Fruit fly (Drosophila melanogaster) whole organism, embryonic: Measurements from ENCODE around the gene Ugt305A1.
A peak's percentile ranks its signal among the peaks of the same experiment; 100 is the strongest.

Source experiments
- CG10431 ChIP-seq: fragments of 200-800 bp; sonication (Bioruptor generic); optimal IDR thresholded peaks from 3 replicates; lab custom pipeline; 2018; ENCODE audit warnings: missing biosample characterization, mild to moderate bottlenecking, missing genetic modification characterization
- CG10543 ChIP-seq: fragments of 200-800 bp; sonication (Bioruptor generic); optimal IDR thresholded peaks from 3 replicates; lab custom pipeline; 2017; ENCODE audit warnings: missing biosample characterization, mild to moderate bottlenecking, missing genetic modification characterization, moderate library complexity
- CG10565 ChIP-seq: fragments of 200-800 bp; sonication (Bioruptor generic); optimal IDR thresholded peaks from 3 replicates; lab custom pipeline; 2016; ENCODE audit warnings: missing biosample characterization, mild to moderate bottlenecking, missing genetic modification characterization
- CG11398 ChIP-seq: fragments of 200-800 bp; sonication (Bioruptor generic); optimal IDR thresholded peaks from 2 replicates; lab custom pipeline; 2016; ENCODE audit warnings: missing biosample characterization, missing genetic modification characterization
- CG12769 ChIP-seq: fragments of 200-800 bp; sonication (Bioruptor generic); optimal IDR thresholded peaks from 2 replicates; lab custom pipeline; 2019; ENCODE audit warnings: missing biosample characterization, mild to moderate bottlenecking, missing genetic modification characterization, moderate library complexity
- CG14667 ChIP-seq: fragments of 200-800 bp; sonication (Bioruptor generic); IDR thresholded peaks from 2 replicates; pipeline ENCODE4 v1.3.6; 2022; ENCODE audit warnings: missing biosample characterization, missing genetic modification characterization
- CG14860 ChIP-seq: fragments of 200-800 bp; sonication (Bioruptor generic); IDR thresholded peaks from 3 replicates; pipeline ENCODE4 v1.3.6; 2022; ENCODE audit warnings: missing biosample characterization, missing genetic modification characterization; ENCODE audit not compliant: partially characterized antibody
- CG15479 ChIP-seq: fragments of 200-800 bp; sonication (Bioruptor generic); optimal IDR thresholded peaks from 3 replicates; lab custom pipeline; 2019; ENCODE audit warnings: missing biosample characterization, mild to moderate bottlenecking, missing genetic modification characterization, moderate library complexity
- CG15601 ChIP-seq: fragments of 200-800 bp; sonication (Bioruptor generic); optimal IDR thresholded peaks from 3 replicates; lab custom pipeline; 2019; ENCODE audit warnings: missing biosample characterization, mild to moderate bottlenecking, missing genetic modification characterization, moderate library complexity
- CG18476 ChIP-seq: fragments of 200-800 bp; sonication (Bioruptor generic); optimal IDR thresholded peaks from 2 replicates; lab custom pipeline; 2016; ENCODE audit warnings: missing biosample characterization, mild to moderate bottlenecking, missing genetic modification characterization
- CG3163 ChIP-seq: fragments of 200-800 bp; sonication (Bioruptor generic); optimal IDR thresholded peaks from 3 replicates; lab custom pipeline; 2016; ENCODE audit warnings: missing biosample characterization, missing genetic modification characterization
- CG32772 ChIP-seq: fragments of 200-800 bp; sonication (Bioruptor generic); IDR thresholded peaks from 2 replicates; pipeline ENCODE4 v1.3.6; 2022; ENCODE audit warnings: missing biosample characterization, missing genetic modification characterization
- CG3726 ChIP-seq: fragments of 200-800 bp; sonication (Bioruptor generic); IDR thresholded peaks from 3 replicates; pipeline ENCODE4, ENCODE4 v1.3.6; 2022; ENCODE audit warnings: missing biosample characterization, missing genetic modification characterization
- CG4820 ChIP-seq: fragments of 200-800 bp; sonication (Bioruptor generic); optimal IDR thresholded peaks from 3 replicates; lab custom pipeline; 2016; ENCODE audit warnings: missing biosample characterization, missing genetic modification characterization
- CG5180 ChIP-seq: fragments of 200-800 bp; sonication (Bioruptor generic); optimal IDR thresholded peaks from 3 replicates; lab custom pipeline; 2017; ENCODE audit warnings: missing biosample characterization, missing genetic modification characterization, mild to moderate bottlenecking, moderate library complexity, missing genetic modification reagents
- CG6813 ChIP-seq: fragments of 200-800 bp; sonication (Bioruptor generic); optimal IDR thresholded peaks from 2 replicates; lab custom pipeline; 2017; ENCODE audit warnings: missing biosample characterization, missing genetic modification characterization, mild to moderate bottlenecking, moderate library complexity, missing genetic modification reagents
- CG8290 ChIP-seq, 3 experiments: fragments of 200-800 bp; sonication (Bioruptor generic); optimal IDR thresholded peaks; 2 replicates each; lab custom pipeline; 2016 to 2019; ENCODE audit warnings: missing biosample characterization in 3 of 3, missing genetic modification characterization in 3 of 3, mild to moderate bottlenecking in 2 of 3, moderate library complexity in 1 of 3
- CTCF ChIP-seq: fragments of 200-800 bp; sonication (Bioruptor generic); optimal IDR thresholded peaks from 2 replicates; lab custom pipeline; 2017; ENCODE audit warnings: missing biosample characterization, mild to moderate bottlenecking, missing genetic modification characterization, moderate library complexity
- ERR ChIP-seq: fragments of 200-800 bp; sonication (Bioruptor generic); optimal IDR thresholded peaks from 2 replicates; lab custom pipeline; 2016; ENCODE audit warnings: missing biosample characterization, missing genetic modification characterization
- Eip74EF ChIP-seq, 2 experiments: fragments of 200-800 bp in 1 of 2; fragments of >200 bp in 1 of 2; sonication (Bioruptor generic) in 1 of 2; optimal IDR thresholded peaks; 2 replicates each; lab custom pipeline; 2017 to 2019; ENCODE audit warnings: missing biosample characterization in 2 of 2, missing genetic modification characterization in 2 of 2, mild to moderate bottlenecking in 1 of 2, moderate library complexity in 1 of 2
- Elba2 ChIP-seq: fragments of 200-800 bp; sonication (Bioruptor generic); optimal IDR thresholded peaks from 3 replicates; lab custom pipeline; 2016; ENCODE audit warnings: missing biosample characterization, missing genetic modification characterization
- H2.0 ChIP-seq: fragments of 200-800 bp; sonication (Bioruptor generic); IDR thresholded peaks from 2 replicates; pipeline ENCODE4 v1.3.6; 2022; ENCODE audit warnings: missing biosample characterization, missing genetic modification characterization
- Max ChIP-seq: fragments of 200-800 bp; sonication (Bioruptor generic); optimal IDR thresholded peaks from 2 replicates; lab custom pipeline; 2016; ENCODE audit warnings: missing biosample characterization, mild to moderate bottlenecking, missing genetic modification characterization
- Med ChIP-seq: fragments of 200-800 bp; sonication (Bioruptor generic); peaks from one replicate; lab custom pipeline; 2016; ENCODE audit warnings: missing biosample characterization, missing genetic modification characterization, mild to moderate bottlenecking, inconsistent platforms, moderate library complexity
- Mrtf ChIP-seq: fragments of 200-800 bp; sonication (Bioruptor generic); IDR thresholded peaks from 3 replicates; pipeline ENCODE4 v1.3.6; 2022; ENCODE audit warnings: missing biosample characterization, missing genetic modification characterization
- Opbp ChIP-seq: fragments of 200-800 bp; sonication (Bioruptor generic); IDR thresholded peaks from 3 replicates; pipeline ENCODE4 v1.3.6; 2022; ENCODE audit warnings: missing biosample characterization, missing genetic modification characterization; ENCODE audit not compliant: partially characterized antibody
- PHDP ChIP-seq: fragments of 200-800 bp; sonication (Bioruptor generic); optimal IDR thresholded peaks from 3 replicates; lab custom pipeline; 2018; ENCODE audit warnings: missing biosample characterization, mild to moderate bottlenecking, missing genetic modification characterization, moderate library complexity
- TFAM ChIP-seq: fragments of 200-800 bp; sonication (Bioruptor generic); optimal IDR thresholded peaks from 2 replicates; lab custom pipeline; 2017; ENCODE audit warnings: missing biosample characterization, missing genetic modification characterization, inconsistent platforms
- abd-A ChIP-seq: fragments of 200-800 bp; sonication (Bioruptor generic); optimal IDR thresholded peaks from 3 replicates; lab custom pipeline; 2019; ENCODE audit warnings: missing biosample characterization, mild to moderate bottlenecking, missing genetic modification characterization, moderate library complexity
- bsh ChIP-seq, 2 experiments: fragments of 200-800 bp; sonication (Bioruptor generic); optimal IDR thresholded peaks; 2 replicates each; lab custom pipeline; 2017 to 2018; ENCODE audit warnings: mild to moderate bottlenecking in 2 of 2, missing biosample characterization in 2 of 2, missing genetic modification characterization in 2 of 2, moderate library complexity in 1 of 2
- crol ChIP-seq: fragments of 200-800 bp; sonication (Bioruptor generic); IDR thresholded peaks from 2 replicates; pipeline ENCODE4 v1.3.6; 2022; ENCODE audit warnings: missing biosample characterization, missing genetic modification characterization
- cwo ChIP-seq: fragments of 200-800 bp; sonication (Bioruptor generic); optimal IDR thresholded peaks from 3 replicates; lab custom pipeline; 2017; ENCODE audit warnings: missing biosample characterization, missing genetic modification characterization, mild to moderate bottlenecking, moderate library complexity, missing genetic modification reagents
- emc ChIP-seq: fragments of 200-800 bp; sonication (Bioruptor generic); optimal IDR thresholded peaks from 2 replicates; lab custom pipeline; 2016; ENCODE audit warnings: missing biosample characterization, missing genetic modification characterization
- gro ChIP-seq: fragments of 200-800 bp; sonication (Bioruptor generic); optimal IDR thresholded peaks from 2 replicates; lab custom pipeline; 2016; ENCODE audit warnings: missing biosample characterization, missing genetic modification characterization
- h ChIP-seq: fragments of >200 bp; optimal IDR thresholded peaks from 2 replicates; lab custom pipeline; 2017
- jigr1 ChIP-seq: fragments of 200-800 bp; sonication (Bioruptor generic); IDR thresholded peaks from 3 replicates; pipeline ENCODE4 v1.3.6; 2022; ENCODE audit warnings: missing biosample characterization, missing genetic modification characterization
- kni ChIP-seq: fragments of 200-800 bp; sonication (Bioruptor generic); optimal IDR thresholded peaks from 3 replicates; lab custom pipeline; 2017; ENCODE audit warnings: mild to moderate bottlenecking, missing biosample characterization, missing genetic modification reagents, missing genetic modification characterization
- mirr ChIP-seq: fragments of 200-800 bp; sonication (Bioruptor generic); optimal IDR thresholded peaks from 3 replicates; lab custom pipeline; 2018; ENCODE audit warnings: missing biosample characterization, mild to moderate bottlenecking, missing genetic modification characterization
- mld ChIP-seq: fragments of 200-800 bp; sonication (Bioruptor generic); IDR thresholded peaks from 3 replicates; pipeline ENCODE4 v1.3.6; 2022; ENCODE audit warnings: missing biosample characterization, missing genetic modification characterization; ENCODE audit not compliant: partially characterized antibody
- pnt ChIP-seq: fragments of 200-800 bp; sonication (Bioruptor generic); optimal IDR thresholded peaks from 3 replicates; lab custom pipeline; 2016; ENCODE audit warnings: missing biosample characterization, missing genetic modification characterization
- pum ChIP-seq: fragments of 200-800 bp; sonication (Bioruptor generic); optimal IDR thresholded peaks from 2 replicates; lab custom pipeline; 2016; ENCODE audit warnings: missing biosample characterization, missing genetic modification characterization
- salm ChIP-seq: fragments of 200-800 bp; sonication (Bioruptor generic); optimal IDR thresholded peaks from 2 replicates; lab custom pipeline; 2018; ENCODE audit warnings: missing biosample characterization, mild to moderate bottlenecking, missing genetic modification characterization
- sd ChIP-seq: fragments of 200-800 bp; sonication (Bioruptor generic); optimal IDR thresholded peaks from 3 replicates; lab custom pipeline; 2018; ENCODE audit warnings: missing biosample characterization, mild to moderate bottlenecking, missing genetic modification characterization, moderate library complexity
- sens ChIP-seq: fragments of 200-800 bp; sonication (Bioruptor generic); peaks from one replicate; lab custom pipeline; 2016; ENCODE audit warnings: missing biosample characterization, missing genetic modification characterization
- stwl ChIP-seq: fragments of 200-800 bp; sonication (Bioruptor generic); optimal IDR thresholded peaks from 3 replicates; lab custom pipeline; 2018; ENCODE audit warnings: missing biosample characterization, mild to moderate bottlenecking, missing genetic modification characterization, moderate library complexity
- sug ChIP-seq: fragments of 200-800 bp; optimal IDR thresholded peaks from 2 replicates; lab custom pipeline; 2019; ENCODE audit warnings: missing biosample characterization, mild to moderate bottlenecking, missing genetic modification characterization, moderate library complexity
- trem ChIP-seq: fragments of 200-800 bp; optimal IDR thresholded peaks from 3 replicates; lab custom pipeline; 2019; ENCODE audit warnings: missing biosample characterization, mild to moderate bottlenecking, missing genetic modification characterization, moderate library complexity
- trh ChIP-seq: fragments of 200-800 bp; sonication (Bioruptor generic); optimal IDR thresholded peaks from 2 replicates; lab custom pipeline; 2016; ENCODE audit warnings: missing biosample characterization, missing genetic modification characterization
- unpg ChIP-seq: fragments of 200-800 bp; sonication (Bioruptor generic); optimal IDR thresholded peaks from 3 replicates; lab custom pipeline; 2018; ENCODE audit warnings: missing biosample characterization, mild to moderate bottlenecking, missing genetic modification characterization, moderate library complexity
- zfh2 ChIP-seq: fragments of 200-800 bp; sonication (Bioruptor generic); optimal IDR thresholded peaks from 2 replicates; lab custom pipeline; 2016; ENCODE audit warnings: missing biosample characterization, missing genetic modification characterization

Ugt305A1 gene

dm6 chr3L:4096546-4096945 lies 37.0 kb downstream of the Ugt305A1 start (continued):
- TF ChIP-seq crol (GFP tag; lab: Robert Waterston, UW) (peak; percentile 95), CG12769 (tag; lab: Kevin White, UChicago) (peak; percentile 53), cwo (GFP tag; lab: Kevin White, UChicago) (peak; percentile 31), sens (GFP tag; lab: Kevin White, UChicago) (peak; percentile 27), abd-A (peak; percentile 12), trh (no peak), Med (GFP tag; lab: Kevin White, UChicago) (peak; percentile 80), CG5180 (GFP tag; lab: Kevin White, UChicago) (peak; percentile 96)

DNA sequence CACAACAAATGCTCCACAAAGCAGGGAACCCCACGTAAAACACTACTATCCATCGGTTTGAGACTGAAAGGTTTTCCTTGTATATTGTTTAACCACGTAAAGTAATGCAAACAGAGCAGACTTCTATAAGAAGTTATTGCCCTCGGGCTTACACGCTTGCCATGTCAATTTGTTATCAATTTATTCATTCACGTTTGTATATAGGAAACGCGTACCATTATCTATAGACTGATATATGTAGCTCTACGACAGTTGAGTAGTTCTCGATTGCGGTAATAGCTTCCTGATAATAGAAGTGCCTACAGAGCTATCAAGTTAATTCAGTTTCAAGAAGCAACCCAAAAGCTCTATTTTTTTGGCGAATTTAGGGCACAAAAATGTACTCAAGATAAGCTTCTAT lies 39.6 kb downstream of the Ugt305A1 start:
- no peak for TF ChIP-seq CG15479 (GFP tag; lab: Kevin White, UChicago)
- TF ChIP-seq salm (tag; lab: Kevin White, UChicago), result no peak
- TF ChIP-seq CG8290 (GFP tag; optimal IDR thresholded peaks at IDR 0.05; lab: Kevin White, UChicago), result no peak
- TF ChIP-seq CG8290 (tag; optimal IDR thresholded peaks at IDR 0.05; lab: Kevin White, UChicago), result peak in 1 of 2 experiments; percentile 28
- TF ChIP-seq sd (tag; lab: Kevin White, UChicago), result peak; percentile 1
- no peak for TF ChIP-seq CG18476 (GFP tag; lab: Kevin White, UChicago)
- peak; percentile 96 for TF ChIP-seq mirr (GFP tag; lab: Kevin White, UChicago)
- TF ChIP-seq CG15601 (tag; lab: Kevin White, UChicago), result peak; percentile 3
- no peak for TF ChIP-seq H2.0 (GFP tag; lab: Robert Waterston, UW)
- TF ChIP-seq emc (GFP tag; lab: Kevin White, UChicago), result no peak
- TF ChIP-seq stwl (tag; lab: Kevin White, UChicago), result no peak
- TF ChIP-seq pnt, result no peak
- TF ChIP-seq mld, result no peak
- TF ChIP-seq zfh2 (GFP tag; lab: Kevin White, UChicago), result no peak
- no peak for TF ChIP-seq ERR (GFP tag; lab: Kevin White, UChicago)
- no peak for TF ChIP-seq CG3163 (GFP tag; lab: Kevin White, UChicago)
- TF ChIP-seq CG32772 (GFP tag; lab: Robert Waterston, UW), result no peak
- no peak for TF ChIP-seq CG3726 (GFP tag; lab: Robert Waterston, UW)
- TF ChIP-seq jigr1, result no peak
- TF ChIP-seq Mrtf, result no peak
- TF ChIP-seq kni (GFP tag; lab: Kevin White, UChicago), result peak; percentile 71
- TF ChIP-seq CG11398 (GFP tag; lab: Kevin White, UChicago), result no peak
- no peak for TF ChIP-seq Elba2 (GFP tag; lab: Kevin White, UChicago)
- TF ChIP-seq unpg, result no peak
- no peak for TF ChIP-seq h (lab: Kevin White, UChicago)
- TF ChIP-seq CG4820, result no peak
- no peak for TF ChIP-seq CTCF
- TF ChIP-seq bsh (GFP tag; optimal IDR thresholded peaks at IDR 0.05; lab: Kevin White, UChicago), result no peak
- TF ChIP-seq CG10431 (GFP tag; lab: Kevin White, UChicago), result no peak
- no peak for TF ChIP-seq CG10565 (GFP tag; lab: Kevin White, UChicago)
- no peak for TF ChIP-seq Opbp (GFP tag; lab: Robert Waterston, UW)
- TF ChIP-seq pum (GFP tag; lab: Kevin White, UChicago), result no peak
- no peak for TF ChIP-seq Max
- TF ChIP-seq sug (tag; lab: Kevin White, UChicago), result peak; percentile 73
- TF ChIP-seq CG6813 (GFP tag; lab: Kevin White, UChicago), result no peak
- no peak for TF ChIP-seq CG14667 (GFP tag; lab: Robert Waterston, UW)
- TF ChIP-seq TFAM (GFP tag; lab: Kevin White, UChicago), result no peak
- TF ChIP-seq CG10543 (GFP tag; lab: Kevin White, UChicago), result no peak
- peak; percentile 5 for TF ChIP-seq gro (GFP tag; lab: Kevin White, UChicago)
- TF ChIP-seq Eip74EF (GFP tag; optimal IDR thresholded peaks at IDR 0.05; lab: Kevin White, UChicago), result peak in 1 of 2 experiments; percentile 72
- peak; percentile 20 for TF ChIP-seq CG5180 (GFP tag; lab: Kevin White, UChicago)
- no peak for TF ChIP-seq PHDP (tag; lab: Kevin White, UChicago)
- no peak for TF ChIP-seq CG14860 (GFP tag; lab: Robert Waterston, UW)
- TF ChIP-seq trem (tag; lab: Kevin White, UChicago), result no peak
